ENCODE assay signal across 4 fruit fly cellular contexts in genomic region chrX:12654288-12654729, dm6.
TF ChIP-seq lines count a peak whose summit lies in the region.

No protein-coding gene starts in this region.

TF ChIP-seq in whole organism, adult, 20 proteins besides CTCF, POLR2A, EP300 and RAD21 (continued from another document):
- TF ChIP-seq cic (GFP tag; optimal IDR thresholded peaks at IDR 0.05; lab: Kevin White, UChicago) (peak; percentile 84), Clk (GFP tag; optimal IDR thresholded peaks at IDR 0.05; lab: Kevin White, UChicago) (no peak)
TF ChIP-seq in whole organism, adult: peak in this region for 13.

TF ChIP-seq in whole organism, embryonic, 481 proteins besides CTCF, POLR2A, EP300 and RAD21 (continued from another document and continues in another):
- TF ChIP-seq CG9727 (GFP tag; optimal IDR thresholded peaks at IDR 0.05; lab: Kevin White, UChicago) (no peak), CG4820 (GFP tag; optimal IDR thresholded peaks at IDR 0.05; lab: Kevin White, UChicago) (no peak), Mes4 (GFP tag; optimal IDR thresholded peaks at IDR 0.05; lab: Kevin White, UChicago) (no peak), maf-S (GFP tag; optimal IDR thresholded peaks at IDR 0.05; lab: Kevin White, UChicago) (no peak), ewg (GFP tag; optimal IDR thresholded peaks at IDR 0.05; lab: Kevin White, UChicago) (no peak), CG14667 (GFP tag; IDR thresholded peaks at IDR 0.05; lab: Robert Waterston, UW) (no peak), kni (GFP tag; optimal IDR thresholded peaks at IDR 0.05; lab: Kevin White, UChicago) (peak; percentile 46), CG31365 (tag; optimal IDR thresholded peaks at IDR 0.05; lab: Kevin White, UChicago) (no peak), CG10321 (GFP tag; IDR thresholded peaks at IDR 0.05; lab: Robert Waterston, UW) (no peak), Deaf1 (tag; optimal IDR thresholded peaks at IDR 0.05; lab: Kevin White, UChicago) (no peak), ato (GFP tag; IDR thresholded peaks at IDR 0.05; lab: Robert Waterston, UW; ENCODE audit: partially characterized antibody) (peak; percentile 33; the same call in 1 of the 2 replicates), CG14441 (GFP tag; IDR thresholded peaks at IDR 0.05; lab: Robert Waterston, UW) (no peak), cad (GFP tag; optimal IDR thresholded peaks at IDR 0.05; lab: Kevin White, UChicago) (no peak), Jarid2 (GFP tag; optimal IDR thresholded peaks at IDR 0.05; lab: Kevin White, UChicago) (no peak), stwl (tag; optimal IDR thresholded peaks at IDR 0.05; lab: Kevin White, UChicago) (peak; percentile 75), CG34224 (GFP tag; IDR thresholded peaks at IDR 0.05; lab: Robert Waterston, UW; ENCODE audit: partially characterized antibody) (no peak), Pdp1 (GFP tag; optimal IDR thresholded peaks at IDR 0.05; lab: Kevin White, UChicago) (peak in 1 of 2 experiments; percentile 15), CG6175 (GFP tag; IDR thresholded peaks at IDR 0.05; lab: Robert Waterston, UW) (no peak), stc (GFP tag; IDR thresholded peaks at IDR 0.05; lab: Robert Waterston, UW) (no peak), CG6654 (GFP tag; optimal IDR thresholded peaks at IDR 0.05; lab: Kevin White, UChicago) (no peak), CG12744 (GFP tag; optimal IDR thresholded peaks at IDR 0.05; lab: Kevin White, UChicago) (no peak), ERR (GFP tag; optimal IDR thresholded peaks at IDR 0.05; lab: Kevin White, UChicago) (no peak), Gug (GFP tag; IDR thresholded peaks at IDR 0.05; lab: Robert Waterston, UW) (no peak), lab (GFP tag; optimal IDR thresholded peaks at IDR 0.05; lab: Kevin White, UChicago) (peak; percentile 16), Asciz (GFP tag; optimal IDR thresholded peaks at IDR 0.05; lab: Kevin White, UChicago) (no peak), CG9609 (GFP tag; optimal IDR thresholded peaks at IDR 0.05; lab: Kevin White, UChicago) (no peak), Taf1 (GFP tag; IDR thresholded peaks at IDR 0.05; lab: Robert Waterston, UW) (no peak), toy (GFP tag; IDR thresholded peaks at IDR 0.05; lab: Robert Waterston, UW) (no peak), CG1233 (GFP tag; optimal IDR thresholded peaks at IDR 0.05; lab: Kevin White, UChicago) (no peak), ase (GFP tag; IDR thresholded peaks at IDR 0.05; lab: Robert Waterston, UW) (no peak), pum (GFP tag; optimal IDR thresholded peaks at IDR 0.05; lab: Kevin White, UChicago) (no peak), CG2129 (GFP tag; IDR thresholded peaks at IDR 0.05; lab: Robert Waterston, UW; ENCODE audit: partially characterized antibody) (no peak), CG10147 (GFP tag; optimal IDR thresholded peaks at IDR 0.05; lab: Kevin White, UChicago) (no peak), hth (optimal IDR thresholded peaks at IDR 0.05; lab: Kevin White, UChicago) (no peak), Abd-B (GFP tag; optimal IDR thresholded peaks at IDR 0.05; lab: Kevin White, UChicago) (no peak), tna (GFP tag; IDR thresholded peaks at IDR 0.05; lab: Robert Waterston, UW; ENCODE audit: partially characterized antibody) (no peak; the same call in 1 of the 2 replicates), MESR4 (GFP tag; optimal IDR thresholded peaks at IDR 0.05; lab: Kevin White, UChicago) (peak; percentile 34), CG17829 (tag; optimal IDR thresholded peaks at IDR 0.05; lab: Kevin White, UChicago) (peak; percentile 54), knrl (GFP tag; IDR thresholded peaks at IDR 0.05; lab: Robert Waterston, UW; ENCODE audit: partially characterized antibody) (peak; percentile 27; the same call in 1 of the 3 replicates), shn (GFP tag; optimal IDR thresholded peaks at IDR 0.05; lab: Kevin White, UChicago) (no peak), CG31224 (GFP tag; IDR thresholded peaks at IDR 0.05; lab: Robert Waterston, UW) (no peak), nom (GFP tag; optimal IDR thresholded peaks at IDR 0.05; lab: Kevin White, UChicago) (peak; percentile 25), CG42726 (GFP tag; IDR thresholded peaks at IDR 0.05; lab: Robert Waterston, UW; ENCODE audit: partially characterized antibody) (no peak)

TF ChIP-seq in whole organism, prepupa, 60 proteins besides CTCF, POLR2A, EP300 and RAD21 (continued from another document):
- peak; percentile 26 for TF ChIP-seq Eip75B (GFP tag; optimal IDR thresholded peaks at IDR 0.05; lab: Kevin White, UChicago)
- peak; percentile 23 for TF ChIP-seq Lpt (GFP tag; optimal IDR thresholded peaks at IDR 0.05; lab: Kevin White, UChicago)
- TF ChIP-seq CG6792 (GFP tag; optimal IDR thresholded peaks at IDR 0.05; lab: Kevin White, UChicago): peak; percentile 24
- TF ChIP-seq Blimp-1 (GFP tag; optimal IDR thresholded peaks at IDR 0.05; lab: Kevin White, UChicago): no peak
- peak; percentile 56 to 62 for TF ChIP-seq ss (GFP tag; optimal IDR thresholded peaks at IDR 0.05; lab: Kevin White, UChicago)
- no peak for TF ChIP-seq CG34406 (GFP tag; optimal IDR thresholded peaks at IDR 0.05; lab: Kevin White, UChicago)
- TF ChIP-seq Eip78C (GFP tag; lab: Kevin White, UChicago): peak; percentile 61
- TF ChIP-seq CG6163 (GFP tag; IDR thresholded peaks at IDR 0.05; lab: Robert Waterston, UW): peak; percentile 34; the same call in 1 of the 3 replicates
- TF ChIP-seq Hr38 (GFP tag; optimal IDR thresholded peaks at IDR 0.05; lab: Kevin White, UChicago): no peak
- TF ChIP-seq dsx (GFP tag; optimal IDR thresholded peaks at IDR 0.05; lab: Kevin White, UChicago; ENCODE audit: poor library complexity, severe bottlenecking): peak; percentile 31
- peak; percentile 70 for TF ChIP-seq Sox14 (GFP tag; optimal IDR thresholded peaks at IDR 0.05; lab: Kevin White, UChicago)
- TF ChIP-seq CG6854 (GFP tag; optimal IDR thresholded peaks at IDR 0.05; lab: Kevin White, UChicago): peak; percentile 47

TF ChIP-seq in whole organism, wandering third instar larva, 38 proteins besides CTCF, POLR2A, EP300 and RAD21 (continued from another document):
- TF ChIP-seq sage (GFP tag; optimal IDR thresholded peaks at IDR 0.05; lab: Kevin White, UChicago): no peak
- TF ChIP-seq Myc (optimal IDR thresholded peaks at IDR 0.05; lab: Kevin White, UChicago): no peak
- peak; percentile 15 for TF ChIP-seq br (GFP tag; optimal IDR thresholded peaks at IDR 0.05; lab: Kevin White, UChicago)
- peak; percentile 91 for TF ChIP-seq N (GFP tag; optimal IDR thresholded peaks at IDR 0.05; lab: Kevin White, UChicago)
- peak; percentile 2 for TF ChIP-seq Rel (GFP tag; optimal IDR thresholded peaks at IDR 0.05; lab: Kevin White, UChicago)
- TF ChIP-seq Rel (tag; optimal IDR thresholded peaks at IDR 0.05; lab: Kevin White, UChicago): peak; percentile 56
- TF ChIP-seq CG32264 (GFP tag; optimal IDR thresholded peaks at IDR 0.05; lab: Kevin White, UChicago): no peak
- no peak for TF ChIP-seq pan (optimal IDR thresholded peaks at IDR 0.05; lab: Kevin White, UChicago)
- TF ChIP-seq OdsH (GFP tag; optimal IDR thresholded peaks at IDR 0.05; lab: Kevin White, UChicago): peak; percentile 2
- TF ChIP-seq brk (GFP tag; optimal IDR thresholded peaks at IDR 0.05; lab: Kevin White, UChicago): no peak
- TF ChIP-seq usp (GFP tag; optimal IDR thresholded peaks at IDR 0.05; lab: Kevin White, UChicago): no peak
- peak in 1 of 2 experiments; percentile 11 for TF ChIP-seq dl (GFP tag; optimal IDR thresholded peaks at IDR 0.05; lab: Kevin White, UChicago; ENCODE audit: insufficient read depth in 1 of 2, partially characterized antibody in 2 of 2)
- TF ChIP-seq CrebA (GFP tag; optimal IDR thresholded peaks at IDR 0.05; lab: Kevin White, UChicago; ENCODE audit: borderline replicate concordance): no peak
- TF ChIP-seq Dif (GFP tag; optimal IDR thresholded peaks at IDR 0.05; lab: Kevin White, UChicago; ENCODE audit: partially characterized antibody): no peak
- TF ChIP-seq Vsx2 (GFP tag; optimal IDR thresholded peaks at IDR 0.05; lab: Kevin White, UChicago; ENCODE audit: partially characterized antibody): no peak
- TF ChIP-seq Hnf4 (GFP tag; optimal IDR thresholded peaks at IDR 0.05; lab: Kevin White, UChicago): peak; percentile 31
